Worm (Caenorhabditis elegans): Measurements from ENCODE around the gene K08D8.6.

- TF ChIP-seq nhr-12 (tag; optimal IDR thresholded peaks at IDR 0.05) (no peak), blmp-1 (tag; optimal IDR thresholded peaks at IDR 0.05) (no peak), mdl-1 (tag; optimal IDR thresholded peaks at IDR 0.05) (no peak), dpl-1 (GFP tag; optimal IDR thresholded peaks at IDR 0.05) (no peak), nhr-28 (tag; optimal IDR thresholded peaks at IDR 0.05) (no peak), jun-1 (tag; optimal IDR thresholded peaks at IDR 0.05) (no peak), tlp-1 (tag; optimal IDR thresholded peaks at IDR 0.05) (no peak), lin-35 (GFP tag; optimal IDR thresholded peaks at IDR 0.05) (no peak), unc-62 (GFP tag; optimal IDR thresholded peaks at IDR 0.05) (no peak), C04F5.9 (tag; optimal IDR thresholded peaks at IDR 0.05) (no peak), xbp-1 (tag; optimal IDR thresholded peaks at IDR 0.05) (no peak), aha-1 (tag; optimal IDR thresholded peaks at IDR 0.05) (no peak), lin-13 (GFP tag; optimal IDR thresholded peaks at IDR 0.05) (no peak)
Measured at ce11 chrIV:12902430-12903110, 12.3 kb upstream of the K08D8.6 start, which contains the start of gene K08D8.2.

All from whole organism, L1 larva.